Worm (Caenorhabditis elegans): ENCODE measurements around the gene nas-18.
"Not testable (repeated sequence)": the region's sequence is repeated elsewhere in the genome, so short reads cannot be mapped to it uniquely, and the experiment has no call there.

nas-18 gene

DNA sequence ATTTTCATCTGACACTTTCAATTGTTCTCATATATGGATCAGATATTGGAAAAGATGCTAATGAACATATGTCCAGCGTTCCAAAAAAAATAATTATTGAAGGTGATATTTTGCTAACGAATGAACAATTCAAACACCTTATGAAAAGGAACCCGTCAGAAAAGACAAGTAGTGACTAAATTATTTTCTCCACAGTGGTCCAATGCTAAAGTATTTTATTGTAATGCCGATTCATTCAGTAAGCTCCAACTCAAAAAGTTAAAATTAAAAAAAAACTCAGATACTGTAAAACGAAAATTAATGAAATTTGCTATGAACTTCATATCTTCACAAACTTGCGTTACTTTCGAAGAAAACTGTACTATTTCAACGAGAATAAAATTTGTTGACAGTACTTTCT, 4.2 kb upstream of the nas-18 start, which contains the start of gene nas-16:
Gene nas-16, plus strand, starts transcription at position 301 of the 400 bp plus-strand sequence.
- no peak for TF ChIP-seq snpc-4 (tag; optimal IDR thresholded peaks at IDR 0.05)
- TF ChIP-seq lin-39 (tag; optimal IDR thresholded peaks at IDR 0.05), result no peak
- no peak for TF ChIP-seq ceh-16 (tag; optimal IDR thresholded peaks at IDR 0.05)
- no peak for TF ChIP-seq nhr-25 (tag; optimal IDR thresholded peaks at IDR 0.05)
- no peak for TF ChIP-seq hmg-11 (tag; optimal IDR thresholded peaks at IDR 0.05)
- no peak for TF ChIP-seq mml-1 (tag; optimal IDR thresholded peaks at IDR 0.05)
- no peak for TF ChIP-seq ceh-9 (tag; optimal IDR thresholded peaks at IDR 0.05)
- no peak for TF ChIP-seq mdl-1 (tag; optimal IDR thresholded peaks at IDR 0.05)
- no peak for TF ChIP-seq ztf-11 (tag; optimal IDR thresholded peaks at IDR 0.05)
- no peak for TF ChIP-seq nhr-11 (tag; optimal IDR thresholded peaks at IDR 0.05)
- no peak for TF ChIP-seq lsy-12 (tag; optimal IDR thresholded peaks at IDR 0.05)
- TF ChIP-seq nhr-76 (tag; optimal IDR thresholded peaks at IDR 0.05), result no peak
- no peak for TF ChIP-seq sea-2 (GFP tag; optimal IDR thresholded peaks at IDR 0.05)
- TF ChIP-seq pqm-1 (tag; optimal IDR thresholded peaks at IDR 0.05), result no peak
- TF ChIP-seq fkh-2 (tag; optimal IDR thresholded peaks at IDR 0.05), result no peak
- no peak for TF ChIP-seq pha-4 (tag; optimal IDR thresholded peaks at IDR 0.05)
- no peak for TF ChIP-seq eor-1 (tag; optimal IDR thresholded peaks at IDR 0.05)
- no peak for TF ChIP-seq daf-12 (tag; optimal IDR thresholded peaks at IDR 0.05)

DNA sequence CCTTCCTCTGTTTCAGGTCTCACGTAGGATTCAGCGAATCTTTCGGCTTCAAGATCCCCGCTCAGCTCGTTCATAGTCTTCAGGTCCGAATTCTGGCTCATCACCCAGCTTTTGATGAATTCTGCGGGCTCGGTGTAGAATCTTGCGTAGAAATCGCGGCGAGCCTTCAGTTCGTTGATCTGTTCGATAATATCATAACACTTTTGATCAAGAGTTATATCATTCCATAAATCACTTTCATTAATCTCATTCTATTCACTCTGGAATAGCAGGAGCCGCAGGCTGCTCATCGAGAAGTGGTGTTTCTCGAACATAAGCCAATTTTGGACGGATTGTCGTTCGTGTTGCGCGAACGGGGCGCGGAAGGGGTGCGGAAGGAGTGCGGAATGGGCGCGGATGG, 1.2 kb upstream of the nas-18 start, which contains the start of gene K03B8.4:
Gene K03B8.4, minus strand, starts transcription at position 101 of the 400 bp plus-strand sequence.
- TF ChIP-seq ama-1 (optimal IDR thresholded peaks at IDR 0.05); pha-4 (tag; optimal IDR thresholded peaks at IDR 0.05); unc-62 (GFP tag; optimal IDR thresholded peaks at IDR 0.05): not testable (repeated sequence)

- TF ChIP-seq aly-2 (tag; optimal IDR thresholded peaks at IDR 0.05) (no peak), egl-5 (tag; optimal IDR thresholded peaks at IDR 0.05) (no peak), skn-1 (tag; optimal IDR thresholded peaks at IDR 0.05) (no peak), nhr-43 (tag; optimal IDR thresholded peaks at IDR 0.05; ENCODE audit: poor library complexity, severe bottlenecking) (no peak), ceh-16 (tag; optimal IDR thresholded peaks at IDR 0.05) (no peak), nhr-77 (tag; optimal IDR thresholded peaks at IDR 0.05) (no peak), pha-4 (tag; optimal IDR thresholded peaks at IDR 0.05) (no peak), unc-39 (tag; optimal IDR thresholded peaks at IDR 0.05) (no peak), unc-62 (GFP tag; optimal IDR thresholded peaks at IDR 0.05) (no peak), sea-2 (GFP tag; optimal IDR thresholded peaks at IDR 0.05) (no peak), ztf-11 (tag; optimal IDR thresholded peaks at IDR 0.05) (no peak), elt-1 (tag; optimal IDR thresholded peaks at IDR 0.05) (no peak), elt-2 (tag; optimal IDR thresholded peaks at IDR 0.05) (no peak), nhr-76 (tag; optimal IDR thresholded peaks at IDR 0.05) (no peak), snpc-4 (tag; optimal IDR thresholded peaks at IDR 0.05) (no peak), ZK546.5 (tag; optimal IDR thresholded peaks at IDR 0.05) (no peak)
Observed at ce11 chrV:11398616-11399015, 2.4 kb downstream of the nas-18 start, which contains the start of gene nas-17. nas-17 (plus strand) TSS chrV:11398916.

ce11 chrV:11402610-11403009, 6.4 kb downstream of the nas-18 start, which contains the start of gene nas-19:
nas-19 (minus strand) TSS chrV:11402710.
- TF ChIP-seq R02D3.7 (tag; optimal IDR thresholded peaks at IDR 0.05) (no peak), ztf-4 (tag; optimal IDR thresholded peaks at IDR 0.05) (no peak), nhr-237 (tag; optimal IDR thresholded peaks at IDR 0.05) (no peak), ama-1 (optimal IDR thresholded peaks at IDR 0.05) (no peak), unc-62 (GFP tag; optimal IDR thresholded peaks at IDR 0.05) (no peak), ceh-9 (tag; optimal IDR thresholded peaks at IDR 0.05) (no peak)

DNA sequence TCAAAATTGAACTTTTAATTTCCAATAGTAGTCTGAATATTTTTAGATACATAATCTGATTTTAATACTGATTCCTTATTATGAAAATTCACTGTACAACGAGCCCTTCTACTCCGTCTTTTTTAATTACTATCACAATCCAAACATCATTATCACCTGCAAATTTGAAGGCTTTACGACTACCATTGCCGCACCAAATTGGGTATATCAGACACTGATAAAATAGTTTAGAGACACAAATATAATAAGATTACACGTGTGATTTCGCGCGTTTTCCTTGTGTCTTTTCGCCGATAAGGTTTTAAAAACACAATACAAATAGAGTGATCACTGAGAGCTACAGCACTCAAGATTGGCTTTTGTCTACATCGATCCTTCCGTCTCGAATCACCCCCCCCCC, 6.8 kb downstream of the nas-18 start:
- TF ChIP-seq fkh-2 (tag; optimal IDR thresholded peaks at IDR 0.05) (no peak), nhr-25 (tag; optimal IDR thresholded peaks at IDR 0.05) (no peak), pqm-1 (tag; optimal IDR thresholded peaks at IDR 0.05) (peak; percentile 76), nhr-43 (tag; optimal IDR thresholded peaks at IDR 0.05; ENCODE audit: poor library complexity, severe bottlenecking) (no peak), elt-2 (tag; optimal IDR thresholded peaks at IDR 0.05) (peak; percentile 81), nhr-23 (tag; optimal IDR thresholded peaks at IDR 0.05) (no peak), nhr-12 (tag; optimal IDR thresholded peaks at IDR 0.05) (no peak), nhr-76 (tag; optimal IDR thresholded peaks at IDR 0.05) (no peak), egl-5 (tag; optimal IDR thresholded peaks at IDR 0.05) (no peak), aly-2 (tag; optimal IDR thresholded peaks at IDR 0.05) (no peak), nhr-11 (tag; optimal IDR thresholded peaks at IDR 0.05) (no peak), zag-1 (tag; optimal IDR thresholded peaks at IDR 0.05) (no peak), ceh-16 (tag; optimal IDR thresholded peaks at IDR 0.05) (no peak), ztf-4 (tag; optimal IDR thresholded peaks at IDR 0.05) (no peak), daf-12 (tag; optimal IDR thresholded peaks at IDR 0.05) (no peak), ZK546.5 (tag; optimal IDR thresholded peaks at IDR 0.05) (no peak), mml-1 (tag; optimal IDR thresholded peaks at IDR 0.05) (no peak), ama-1 (optimal IDR thresholded peaks at IDR 0.05) (no peak)

Data from whole organism, L3 larva.